Worm (Caenorhabditis elegans) whole organism, L4 larva: ENCODE results near the gene F35C11.4.

ENCODE experiments used
- ama-1 ChIP-seq: fragments of 150-350 bp; optimal IDR thresholded peaks from 2 replicates; lab custom pipeline; 2014; ENCODE audit warnings: inconsistent platforms, mixed read lengths
- ceh-82 ChIP-seq: sonication (generic microtip); optimal IDR thresholded peaks from 2 replicates; lab custom pipeline; 2017; ENCODE audit warnings: missing biosample characterization, missing genetic modification characterization
- fos-1 ChIP-seq: fragments of 150-350 bp; optimal IDR thresholded peaks from 2 replicates; lab custom pipeline; 2014; ENCODE audit warnings: missing biosample characterization, missing genetic modification characterization
- lin-39 ChIP-seq: fragments of 150-350 bp; optimal IDR thresholded peaks from 2 replicates; lab custom pipeline; 2014; ENCODE audit warnings: missing biosample characterization, missing genetic modification reagents, missing genetic modification characterization
- mdt-29 ChIP-seq: fragments of 200-800 bp; sonication (Bioruptor generic); IDR thresholded peaks from 2 replicates; pipeline ENCODE4 v1.3.6; 2022; ENCODE audit warnings: missing genetic modification reagents, missing genetic modification characterization, missing compliant biosample characterization
- nhr-6 ChIP-seq: fragments of 150-350 bp; optimal IDR thresholded peaks from 2 replicates; lab custom pipeline; 2014; ENCODE audit warnings: missing biosample characterization, missing genetic modification characterization
- nhr-77 ChIP-seq: fragments of 150-350 bp; optimal IDR thresholded peaks from 2 replicates; lab custom pipeline; 2014; ENCODE audit warnings: missing biosample characterization, missing genetic modification characterization
- pha-4 ChIP-seq, 2 experiments: fragments of 150-350 bp in 1 of 2; fragments of 200-800 bp in 1 of 2; sonication (Bioruptor generic) in 1 of 2; IDR thresholded peaks in 1 of 2; optimal IDR thresholded peaks in 1 of 2; 2 replicates each; pipeline versions ENCODE4 v1.3.6 to Lab custom; 2014 to 2022; ENCODE audit warnings: missing genetic modification characterization in 2 of 2, missing genetic modification reagents in 2 of 2, missing biosample characterization in 1 of 2, missing compliant biosample characterization in 1 of 2

DNA sequence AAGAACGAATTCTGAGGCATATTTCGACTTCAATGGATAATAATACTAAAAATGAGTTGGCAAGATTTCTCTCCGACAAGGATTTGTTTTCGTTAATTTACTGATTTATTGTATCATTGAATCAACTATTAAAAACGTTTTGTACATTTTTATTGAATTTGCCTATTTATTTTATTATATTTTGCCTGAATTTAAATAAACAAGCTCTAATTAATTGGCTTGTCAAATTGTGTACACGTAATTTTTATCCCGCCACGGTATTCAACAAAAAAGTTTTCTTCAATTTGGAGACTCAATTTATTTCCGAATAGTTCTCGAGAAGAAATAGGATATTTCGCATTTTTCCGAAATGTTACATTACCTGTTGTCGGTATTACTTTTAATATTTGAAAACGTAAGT, 16.3 kb upstream of the F35C11.4 start, which contains the start of gene M110.7:
- TF ChIP-seq pha-4 (GFP tag; IDR thresholded peaks at IDR 0.05; lab: Robert Waterston, UW) (no peak), pha-4 (tag; optimal IDR thresholded peaks at IDR 0.05; lab: Kevin White, UChicago) (no peak), lin-39 (tag; lab: Kevin White, UChicago) (no peak), nhr-77 (no peak), ceh-82 (no peak), nhr-6 (tag; lab: Kevin White, UChicago) (no peak), fos-1 (tag; lab: Kevin White, UChicago) (no peak), mdt-29 (no peak), ama-1 (lab: Kevin White, UChicago) (no peak)
